Fruit fly (Drosophila melanogaster): ENCODE data around the gene CG46244.

Gene CG46244

DNA sequence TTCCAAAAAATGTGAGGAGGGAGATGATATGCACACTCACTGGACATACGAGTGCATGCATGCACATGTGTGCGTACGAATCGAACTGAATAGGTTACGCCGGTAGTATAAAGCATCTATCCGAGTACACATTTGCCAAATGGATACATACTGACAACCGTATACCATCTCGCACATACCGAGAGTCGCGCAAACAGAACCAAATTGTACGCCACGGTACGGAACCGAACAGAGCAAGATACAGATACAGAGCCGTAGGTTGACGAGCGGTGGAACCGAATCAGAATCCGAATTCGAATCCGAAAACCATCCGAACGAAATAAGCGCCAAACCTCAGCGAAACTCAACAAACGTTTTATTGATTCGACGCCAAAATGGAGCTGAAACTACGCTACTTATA, 148.6 kb downstream of the CG46244 start:
- TF ChIP-seq Clk (GFP tag; optimal IDR thresholded peaks at IDR 0.05) (no peak), CG1620 (GFP tag; optimal IDR thresholded peaks at IDR 0.05) (no peak), cnc (optimal IDR thresholded peaks at IDR 0.05) (no peak), CG7101 (tag; optimal IDR thresholded peaks at IDR 0.05) (no peak), cic (GFP tag; optimal IDR thresholded peaks at IDR 0.05) (no peak), CG33017 (tag; optimal IDR thresholded peaks at IDR 0.05) (no peak), ovo (GFP tag; optimal IDR thresholded peaks at IDR 0.05) (no peak), Hr96 (GFP tag; optimal IDR thresholded peaks at IDR 0.05) (no peak), toe (GFP tag; optimal IDR thresholded peaks at IDR 0.05) (no peak), CG7045 (GFP tag; optimal IDR thresholded peaks at IDR 0.05) (no peak), CG14711 (tag; optimal IDR thresholded peaks at IDR 0.05) (no peak), pad (GFP tag; optimal IDR thresholded peaks at IDR 0.05) (no peak), CG5204 (GFP tag; optimal IDR thresholded peaks at IDR 0.05) (no peak), kay (GFP tag; ENCODE audit: borderline replicate concordance) (no peak), CG12768 (GFP tag; optimal IDR thresholded peaks at IDR 0.05) (no peak)

DNA sequence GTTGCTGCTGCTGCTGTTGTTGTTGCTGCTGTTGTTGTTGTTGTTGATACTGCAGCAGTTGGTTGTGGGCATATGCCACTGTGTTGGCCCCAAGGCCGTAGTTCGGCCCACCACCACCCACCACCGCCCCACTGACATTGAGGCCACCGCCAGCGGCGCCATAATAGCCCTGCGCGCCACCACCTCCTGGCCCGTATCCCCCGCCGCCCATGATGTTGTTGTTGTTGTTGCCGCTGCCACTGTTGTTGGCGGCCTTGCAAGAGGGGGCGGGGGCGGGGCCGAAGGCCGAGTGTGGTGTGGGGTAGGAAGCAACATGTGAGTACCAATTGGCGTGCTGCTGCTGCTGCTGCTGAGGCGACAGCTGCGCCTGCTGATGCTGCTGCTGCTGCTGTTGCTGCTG, 149.7 kb downstream of the CG46244 start:
- TF ChIP-seq CG5204 (GFP tag; optimal IDR thresholded peaks at IDR 0.05) (no peak), tj (GFP tag; optimal IDR thresholded peaks at IDR 0.05) (no peak), cnc (optimal IDR thresholded peaks at IDR 0.05) (no peak), CG11617 (GFP tag; optimal IDR thresholded peaks at IDR 0.05) (no peak), CG33017 (tag; optimal IDR thresholded peaks at IDR 0.05) (no peak), CG14711 (tag; optimal IDR thresholded peaks at IDR 0.05) (no peak), toe (GFP tag; optimal IDR thresholded peaks at IDR 0.05) (no peak), CG7045 (GFP tag; optimal IDR thresholded peaks at IDR 0.05) (no peak), pad (GFP tag; optimal IDR thresholded peaks at IDR 0.05) (no peak), kay (GFP tag; ENCODE audit: borderline replicate concordance) (no peak), cic (GFP tag; optimal IDR thresholded peaks at IDR 0.05) (no peak), Mnt (GFP tag; optimal IDR thresholded peaks at IDR 0.05) (no peak), CG1620 (GFP tag; optimal IDR thresholded peaks at IDR 0.05) (no peak)

DNA sequence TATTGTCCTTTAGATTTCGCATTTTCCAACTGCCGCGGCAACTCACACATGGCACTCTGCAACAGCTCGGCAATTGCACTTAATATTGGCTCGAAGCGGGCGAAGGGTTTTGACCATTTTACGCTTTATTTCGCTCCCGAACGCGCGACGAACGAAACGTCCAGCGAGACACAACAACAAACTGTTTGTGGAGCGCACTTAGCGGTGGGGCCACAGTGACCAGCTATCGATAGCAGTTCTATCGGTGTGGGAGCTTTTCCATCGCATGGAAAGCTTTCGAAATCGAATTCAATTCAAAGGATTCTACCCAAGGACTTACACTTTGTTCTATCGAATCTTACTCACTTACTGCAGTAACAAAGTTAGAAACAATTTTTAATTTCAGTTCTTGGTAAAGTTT, 150.3 kb downstream of the CG46244 start, which contains the start of gene CG10631:
Gene CG10631 (minus strand): TSS at position 189 of the 400 bp plus-strand sequence.
- no peak for TF ChIP-seq tj (GFP tag; optimal IDR thresholded peaks at IDR 0.05)
- peak; percentile 69 for TF ChIP-seq bab1 (GFP tag; optimal IDR thresholded peaks at IDR 0.05)
- no peak for TF ChIP-seq Clk (GFP tag; optimal IDR thresholded peaks at IDR 0.05)
- TF ChIP-seq Mnt (GFP tag; optimal IDR thresholded peaks at IDR 0.05) = peak; percentile 7

DNA sequence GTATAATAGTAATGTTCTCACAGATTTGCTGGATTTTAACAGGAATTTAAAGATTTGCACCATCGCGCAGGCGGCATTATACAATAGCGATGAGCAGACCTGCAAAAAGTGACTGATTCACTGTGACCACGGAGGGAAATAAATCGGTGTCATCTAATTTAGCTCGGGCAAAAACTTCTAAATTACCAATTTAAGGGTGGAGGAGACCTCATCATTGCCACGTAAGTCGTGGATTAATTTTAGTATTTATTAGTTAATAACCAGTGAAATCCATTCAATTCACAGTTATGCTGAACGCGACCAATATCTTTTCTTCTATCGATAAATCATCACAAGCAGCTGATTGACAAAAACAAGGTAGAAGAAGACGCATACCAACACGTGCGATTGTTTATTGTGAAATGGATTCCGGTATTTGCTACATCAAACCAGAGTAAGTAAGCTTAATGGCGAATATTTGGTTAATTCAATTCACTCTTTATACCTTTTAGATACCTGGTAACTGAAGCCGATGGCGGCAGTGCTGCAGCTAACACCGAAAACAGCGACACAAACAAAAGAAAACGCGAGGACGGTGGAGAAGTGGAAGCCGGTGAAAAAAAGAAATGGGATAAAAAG, 152.3 kb downstream of the CG46244 start, which contains the start of the genes CG10628 and Dus3:
Gene CG10628 (minus strand): TSS at position 105 of the 618 bp plus-strand sequence.
Gene Dus3 (plus strand): TSS at position 369 of the 618 bp plus-strand sequence.
- TF ChIP-seq cic (GFP tag; optimal IDR thresholded peaks at IDR 0.05) (peak; percentile 20), ovo (GFP tag; optimal IDR thresholded peaks at IDR 0.05) (peak; percentile 60), Mnt (GFP tag; optimal IDR thresholded peaks at IDR 0.05) (peak; percentile 98), tj (GFP tag; optimal IDR thresholded peaks at IDR 0.05) (peak; percentile 60), Clk (GFP tag; optimal IDR thresholded peaks at IDR 0.05) (peak; percentile 72), CG33017 (tag; optimal IDR thresholded peaks at IDR 0.05) (peak; percentile 81), Crg-1 (GFP tag; optimal IDR thresholded peaks at IDR 0.05) (peak; percentile 62), pad (GFP tag; optimal IDR thresholded peaks at IDR 0.05) (peak; percentile 62), Hr96 (GFP tag; optimal IDR thresholded peaks at IDR 0.05) (peak; percentile 80), CG7045 (GFP tag; optimal IDR thresholded peaks at IDR 0.05) (peak; percentile 81), cnc (optimal IDR thresholded peaks at IDR 0.05) (no peak), CG14711 (tag; optimal IDR thresholded peaks at IDR 0.05) (peak; percentile 78), toe (GFP tag; optimal IDR thresholded peaks at IDR 0.05) (peak; percentile 88), kay (GFP tag; ENCODE audit: borderline replicate concordance) (no peak), CG1620 (GFP tag; optimal IDR thresholded peaks at IDR 0.05) (peak; percentile 81), CG7101 (tag; optimal IDR thresholded peaks at IDR 0.05) (peak; percentile 86), CG11617 (GFP tag; optimal IDR thresholded peaks at IDR 0.05) (peak; percentile 85), CG5204 (GFP tag; optimal IDR thresholded peaks at IDR 0.05) (peak; percentile 88), CG12768 (GFP tag; optimal IDR thresholded peaks at IDR 0.05) (peak; percentile 82), bab1 (GFP tag; optimal IDR thresholded peaks at IDR 0.05) (peak; percentile 82)

DNA sequence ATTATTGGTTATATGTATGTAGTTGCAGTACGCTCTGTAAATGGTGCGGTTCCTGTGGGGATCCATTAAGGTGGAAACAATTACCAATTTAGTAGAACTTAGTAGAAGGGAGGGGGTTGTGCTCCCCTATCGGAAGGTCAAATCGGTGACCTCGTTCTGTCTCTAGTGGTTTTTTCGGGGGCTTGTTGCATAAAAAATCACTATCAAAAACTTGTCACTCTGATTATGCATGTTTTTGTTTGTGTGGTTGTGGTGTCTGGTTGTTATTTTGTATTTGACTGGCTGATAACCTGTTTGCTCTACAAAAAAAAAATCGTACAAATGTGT, 157.0 kb downstream of the CG46244 start:
- TF ChIP-seq CG11617 (GFP tag; optimal IDR thresholded peaks at IDR 0.05) (no peak), CG12768 (GFP tag; optimal IDR thresholded peaks at IDR 0.05) (no peak), pad (GFP tag; optimal IDR thresholded peaks at IDR 0.05) (no peak), Hr96 (GFP tag; optimal IDR thresholded peaks at IDR 0.05) (no peak), tj (GFP tag; optimal IDR thresholded peaks at IDR 0.05) (no peak), CG33017 (tag; optimal IDR thresholded peaks at IDR 0.05) (no peak), Clk (GFP tag; optimal IDR thresholded peaks at IDR 0.05) (no peak), Mnt (GFP tag; optimal IDR thresholded peaks at IDR 0.05) (no peak), cnc (optimal IDR thresholded peaks at IDR 0.05) (no peak), toe (GFP tag; optimal IDR thresholded peaks at IDR 0.05) (no peak), CG1620 (GFP tag; optimal IDR thresholded peaks at IDR 0.05) (no peak)

- TF ChIP-seq toe (GFP tag; optimal IDR thresholded peaks at IDR 0.05) (no peak), CG12768 (GFP tag; optimal IDR thresholded peaks at IDR 0.05) (no peak), tj (GFP tag; optimal IDR thresholded peaks at IDR 0.05) (peak; percentile 47), kay (GFP tag; ENCODE audit: borderline replicate concordance) (peak; percentile 39), CG7101 (tag; optimal IDR thresholded peaks at IDR 0.05) (peak; percentile 68), CG1620 (GFP tag; optimal IDR thresholded peaks at IDR 0.05) (peak; percentile 30), CG7045 (GFP tag; optimal IDR thresholded peaks at IDR 0.05) (peak; percentile 40), CG5204 (GFP tag; optimal IDR thresholded peaks at IDR 0.05) (peak; percentile 30), Crg-1 (GFP tag; optimal IDR thresholded peaks at IDR 0.05) (no peak), Clk (GFP tag; optimal IDR thresholded peaks at IDR 0.05) (no peak), Mnt (GFP tag; optimal IDR thresholded peaks at IDR 0.05) (peak; percentile 54), Hr96 (GFP tag; optimal IDR thresholded peaks at IDR 0.05) (peak; percentile 26), cic (GFP tag; optimal IDR thresholded peaks at IDR 0.05) (peak; percentile 12), bab1 (GFP tag; optimal IDR thresholded peaks at IDR 0.05) (peak; percentile 33), CG11617 (GFP tag; optimal IDR thresholded peaks at IDR 0.05) (peak; percentile 89), pad (GFP tag; optimal IDR thresholded peaks at IDR 0.05) (peak; percentile 83), CG33017 (tag; optimal IDR thresholded peaks at IDR 0.05) (peak; percentile 46), CG14711 (tag; optimal IDR thresholded peaks at IDR 0.05) (peak; percentile 36), cnc (optimal IDR thresholded peaks at IDR 0.05) (no peak), ovo (GFP tag; optimal IDR thresholded peaks at IDR 0.05) (peak; percentile 45)
Observed at dm6 chr2L:19763773-19764580, 157.6 kb downstream of the CG46244 start, which contains the start of gene fbp. TSS of gene fbp (minus strand) at chr2L:19764136.

Data from whole organism, adult.